Fruit fly (Drosophila melanogaster): ENCODE results near the gene CG17834.

The CG17834 gene

DNA sequence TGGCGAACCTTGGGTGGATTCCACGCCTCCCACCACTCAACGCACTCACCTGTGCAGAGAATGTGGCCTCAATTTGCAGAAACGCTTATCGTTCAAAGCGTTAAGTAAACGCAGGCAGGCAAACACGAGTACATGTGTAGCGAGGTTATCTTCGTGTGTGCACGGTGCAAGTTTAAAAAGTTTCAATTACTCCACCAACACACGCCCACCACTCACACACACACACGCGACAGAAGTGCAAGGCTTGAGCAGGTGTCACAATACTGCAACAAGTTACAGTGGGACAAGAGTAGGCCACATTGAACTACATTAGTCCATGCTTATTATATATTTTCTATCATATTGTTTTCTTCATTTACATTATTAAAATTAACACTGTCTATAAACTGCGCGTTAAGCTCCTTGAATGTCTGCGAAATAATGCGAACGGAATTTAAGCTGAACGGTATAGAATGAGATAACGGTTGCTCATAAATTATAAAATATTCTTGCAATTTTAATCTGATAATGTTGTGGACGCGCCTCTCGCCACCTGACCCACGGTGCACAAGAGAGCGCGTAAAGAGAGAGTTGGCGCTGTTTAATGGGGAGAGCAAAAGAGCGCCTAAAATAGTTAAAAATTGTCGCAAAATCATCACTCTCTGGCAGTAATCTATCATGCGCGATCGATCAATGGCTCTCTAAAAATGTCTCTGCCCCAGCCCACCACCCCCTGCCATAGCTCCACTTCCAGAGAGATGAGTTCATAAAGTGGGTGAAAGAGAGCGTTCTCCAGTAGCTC, 5.8 kb downstream of the CG17834 start (continued):
- peak; percentile 65 for TF ChIP-seq NK7.1 (GFP tag; optimal IDR thresholded peaks at IDR 0.05)
- TF ChIP-seq en (GFP tag; optimal IDR thresholded peaks at IDR 0.05) = peak; percentile 81
- TF ChIP-seq dimm (GFP tag; IDR thresholded peaks at IDR 0.05) = peak; percentile 89
- peak; percentile 57 for TF ChIP-seq CG9727 (GFP tag; optimal IDR thresholded peaks at IDR 0.05)
- TF ChIP-seq CG17912 (GFP tag; optimal IDR thresholded peaks at IDR 0.05) = peak; percentile 85
- peak; percentile 98 for TF ChIP-seq nmo (GFP tag; optimal IDR thresholded peaks at IDR 0.05)
- peak; percentile 57 for TF ChIP-seq Hand (GFP tag; optimal IDR thresholded peaks at IDR 0.05)
- TF ChIP-seq CG8924 (tag; optimal IDR thresholded peaks at IDR 0.05) = peak; percentile 94
- peak; percentile 93 for TF ChIP-seq Nf-YA (GFP tag; IDR thresholded peaks at IDR 0.05)
- peak; percentile 96 for TF ChIP-seq NfI (GFP tag; optimal IDR thresholded peaks at IDR 0.05)
- TF ChIP-seq CG2199 (GFP tag; IDR thresholded peaks at IDR 0.05) = peak; percentile 89; the same call in 2 of the 3 replicates
- peak; percentile 96 for TF ChIP-seq Xrp1 (GFP tag; IDR thresholded peaks at IDR 0.05)
- no peak for TF ChIP-seq amos (GFP tag; IDR thresholded peaks at IDR 0.05; ENCODE audit: partially characterized antibody)
- TF ChIP-seq Vsx1 (GFP tag; optimal IDR thresholded peaks at IDR 0.05) = peak; percentile 88
- TF ChIP-seq Tbp (GFP tag; optimal IDR thresholded peaks at IDR 0.05) = no peak
- peak; percentile 91 for TF ChIP-seq dati (GFP tag; IDR thresholded peaks at IDR 0.05)
- TF ChIP-seq CG12744 (GFP tag; optimal IDR thresholded peaks at IDR 0.05) = peak; percentile 83
- peak; percentile 91 for TF ChIP-seq CG4820 (GFP tag; optimal IDR thresholded peaks at IDR 0.05)
- peak in 1 of 2 experiments; percentile 51 for TF ChIP-seq insv (GFP tag; optimal IDR thresholded peaks at IDR 0.05)
- peak; percentile 95 for TF ChIP-seq peb (GFP tag; IDR thresholded peaks at IDR 0.05)
- TF ChIP-seq stwl (tag; optimal IDR thresholded peaks at IDR 0.05) = no peak
- peak; percentile 98 for TF ChIP-seq Ets65A (GFP tag)
- peak; percentile 94 for TF ChIP-seq H15 (GFP tag; IDR thresholded peaks at IDR 0.05)
- peak; percentile 96 for TF ChIP-seq Ptx1 (GFP tag; IDR thresholded peaks at IDR 0.05)
- TF ChIP-seq Optix (GFP tag; IDR thresholded peaks at IDR 0.05) = peak; percentile 97
- peak; percentile 90 for TF ChIP-seq sqz (GFP tag; optimal IDR thresholded peaks at IDR 0.05)
- TF ChIP-seq crp (GFP tag; optimal IDR thresholded peaks at IDR 0.05) = peak; percentile 15 to 68
- TF ChIP-seq danr (GFP tag; IDR thresholded peaks at IDR 0.05) = peak; percentile 94
- peak; percentile 42 for TF ChIP-seq CHES-1-like (GFP tag; optimal IDR thresholded peaks at IDR 0.05)
- TF ChIP-seq oc (tag; optimal IDR thresholded peaks at IDR 0.05) = peak; percentile 98
- TF ChIP-seq CG10147 (GFP tag; optimal IDR thresholded peaks at IDR 0.05) = peak; percentile 91
- TF ChIP-seq Sox100B (GFP tag; optimal IDR thresholded peaks at IDR 0.05) = peak; percentile 98
- peak; percentile 98 for TF ChIP-seq gem (tag; optimal IDR thresholded peaks at IDR 0.05)
- peak; percentile 43 for TF ChIP-seq hbn (GFP tag; IDR thresholded peaks at IDR 0.05; ENCODE audit: partially characterized antibody)
- TF ChIP-seq CG10321 (GFP tag; IDR thresholded peaks at IDR 0.05) = peak; percentile 73
- TF ChIP-seq ewg (GFP tag; optimal IDR thresholded peaks at IDR 0.05) = peak; percentile 95
- TF ChIP-seq CG7963 (GFP tag; IDR thresholded peaks at IDR 0.05; ENCODE audit: partially characterized antibody) = no peak
- peak; percentile 25; the same call in 1 of the 2 replicates for TF ChIP-seq rib (GFP tag; IDR thresholded peaks at IDR 0.05)
- peak; percentile 88 for TF ChIP-seq CG4617 (GFP tag; optimal IDR thresholded peaks at IDR 0.05; ENCODE audit: borderline replicate concordance)
- TF ChIP-seq Lim3 (GFP tag; IDR thresholded peaks at IDR 0.05) = peak; percentile 87; the same call in 1 of the 2 replicates
- TF ChIP-seq CG14014 (GFP tag; IDR thresholded peaks at IDR 0.05) = peak; percentile 86
- TF ChIP-seq HHEX (GFP tag; optimal IDR thresholded peaks at IDR 0.05) = peak; percentile 93
- TF ChIP-seq slbo (GFP tag; IDR thresholded peaks at IDR 0.05) = peak; percentile 85
- peak; percentile 20 for TF ChIP-seq CG3995 (GFP tag; optimal IDR thresholded peaks at IDR 0.05)
- TF ChIP-seq fru (optimal IDR thresholded peaks at IDR 0.05) = no peak
- peak; percentile 66 for TF ChIP-seq shn (GFP tag; optimal IDR thresholded peaks at IDR 0.05)
- peak; percentile 96 for TF ChIP-seq CG6689 (GFP tag; IDR thresholded peaks at IDR 0.05)
- peak; percentile 91 for TF ChIP-seq twi (tag; optimal IDR thresholded peaks at IDR 0.05)
- TF ChIP-seq Awh (GFP tag; IDR thresholded peaks at IDR 0.05) = peak; percentile 94
